Fruit fly (Drosophila melanogaster) whole organism, prepupa: ENCODE data around the gene CG14086.

Experiments
- Blimp-1 ChIP-seq: fragments of 200-800 bp; sonication (Bioruptor generic); optimal IDR thresholded peaks from 3 replicates; lab custom pipeline; 2017; ENCODE audit warnings: missing biosample characterization, missing genetic modification characterization, mild to moderate bottlenecking, moderate library complexity, missing genetic modification reagents
- CG11762 ChIP-seq: fragments of 200-800 bp; sonication (Bioruptor generic); optimal IDR thresholded peaks from 3 replicates; lab custom pipeline; 2016; ENCODE audit warnings: missing biosample characterization, missing genetic modification characterization; ENCODE audit not compliant: insufficient read depth
- CG16779 ChIP-seq: fragments of 200-800 bp; sonication (Bioruptor generic); optimal IDR thresholded peaks from 3 replicates; lab custom pipeline; 2017; ENCODE audit warnings: missing biosample characterization, mild to moderate bottlenecking, missing genetic modification characterization
- CG32006 ChIP-seq: fragments of 200-800 bp; sonication (Bioruptor generic); optimal IDR thresholded peaks from 3 replicates; lab custom pipeline; 2017; ENCODE audit warnings: missing biosample characterization, mild to moderate bottlenecking, missing genetic modification characterization
- CG4318 ChIP-seq: fragments of 200-800 bp; sonication (Bioruptor generic); optimal IDR thresholded peaks from 3 replicates; lab custom pipeline; 2017; ENCODE audit warnings: missing biosample characterization, mild to moderate bottlenecking, missing genetic modification characterization
- CG6792 ChIP-seq: fragments of 200-800 bp; sonication (Bioruptor generic); optimal IDR thresholded peaks from 3 replicates; lab custom pipeline; 2016; ENCODE audit warnings: missing biosample characterization, missing genetic modification characterization
- CG6808 ChIP-seq: fragments of 200-800 bp; sonication (Bioruptor generic); optimal IDR thresholded peaks from 3 replicates; lab custom pipeline; 2017; ENCODE audit warnings: missing biosample characterization, missing genetic modification characterization, mild to moderate bottlenecking, moderate library complexity, missing genetic modification reagents
- CG8319 ChIP-seq: fragments of 200-800 bp; sonication (Bioruptor generic); optimal IDR thresholded peaks from 3 replicates; lab custom pipeline; 2016; ENCODE audit warnings: missing biosample characterization, missing genetic modification characterization
- Eip75B ChIP-seq: fragments of 200-800 bp; sonication (Bioruptor generic); optimal IDR thresholded peaks from 3 replicates; lab custom pipeline; 2016; ENCODE audit warnings: missing biosample characterization, missing genetic modification characterization
- Hr39 ChIP-seq: fragments of 200-800 bp; sonication (Bioruptor generic); optimal IDR thresholded peaks from 2 replicates; lab custom pipeline; 2016; ENCODE audit warnings: missing biosample characterization, missing genetic modification characterization
- Hr4 ChIP-seq: fragments of 200-800 bp; sonication (Bioruptor generic); optimal IDR thresholded peaks from 3 replicates; lab custom pipeline; 2016; ENCODE audit warnings: missing biosample characterization, missing genetic modification characterization
- Smox ChIP-seq: fragments of 200-800 bp; sonication (Bioruptor generic); optimal IDR thresholded peaks from 3 replicates; lab custom pipeline; 2016; ENCODE audit warnings: missing biosample characterization, missing genetic modification characterization
- fd85E ChIP-seq: fragments of 200-800 bp; sonication (Bioruptor generic); optimal IDR thresholded peaks from 3 replicates; lab custom pipeline; 2016; ENCODE audit warnings: missing biosample characterization, missing genetic modification characterization
- svp ChIP-seq: fragments of 200-800 bp; sonication (Bioruptor generic); peaks from one replicate; lab custom pipeline; 2016; ENCODE audit warnings: missing biosample characterization, missing genetic modification characterization

DNA sequence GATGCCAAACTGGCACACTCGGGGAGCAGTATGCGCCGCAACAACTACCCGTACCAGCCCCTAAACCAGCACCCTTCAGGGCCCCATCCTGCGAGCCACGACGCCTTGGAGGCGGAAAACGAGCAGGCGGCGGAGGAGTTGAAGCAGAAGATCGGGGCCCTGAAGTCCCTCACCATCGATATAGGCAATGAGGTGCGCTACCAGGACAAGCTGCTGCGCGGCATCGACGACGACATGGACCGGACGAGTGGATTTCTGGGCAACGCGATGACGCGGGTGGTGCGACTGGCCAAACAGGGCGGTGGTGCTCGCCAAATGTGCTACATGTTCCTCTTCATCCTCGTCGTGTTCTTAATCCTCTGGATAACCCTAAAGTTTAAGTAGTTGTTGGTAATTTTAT is 13.9 kb upstream of the CG14086 start:
- TF ChIP-seq CG32006, result no peak
- no peak for TF ChIP-seq CG16779 (tag; lab: Kevin White, UChicago)
- no peak for TF ChIP-seq CG11762 (GFP tag; lab: Kevin White, UChicago)
- no peak for TF ChIP-seq Smox (GFP tag; lab: Kevin White, UChicago)
- TF ChIP-seq fd85E (GFP tag; lab: Kevin White, UChicago), result no peak
- no peak for TF ChIP-seq CG4318 (GFP tag; lab: Kevin White, UChicago)
- no peak for TF ChIP-seq Hr39 (GFP tag; lab: Kevin White, UChicago)
- no peak for TF ChIP-seq Hr4
- no peak for TF ChIP-seq CG6808
- no peak for TF ChIP-seq Blimp-1
- no peak for TF ChIP-seq CG6792 (GFP tag; lab: Kevin White, UChicago)
- TF ChIP-seq Eip75B (GFP tag; lab: Kevin White, UChicago), result no peak
- TF ChIP-seq svp (GFP tag; lab: Kevin White, UChicago), result no peak
- no peak for TF ChIP-seq CG8319
